Fruit fly (Drosophila melanogaster): Measurements from ENCODE around the gene Ero1L.

The Ero1L gene

dm6 chr3L:4142064-4142463 is 28.1 kb upstream of the Ero1L start, which contains the start of gene CG32260:
Gene CG32260 (plus strand): TSS chr3L:4142364.
- no peak for TF ChIP-seq CG11617 (GFP tag; optimal IDR thresholded peaks at IDR 0.05)

dm6 chr3L:4145229-4145628 is 25.0 kb upstream of the Ero1L start:
- TF ChIP-seq cnc (optimal IDR thresholded peaks at IDR 0.05) (no peak), bab1 (GFP tag; optimal IDR thresholded peaks at IDR 0.05) (no peak), CG7101 (tag; optimal IDR thresholded peaks at IDR 0.05) (no peak), CG12768 (GFP tag; optimal IDR thresholded peaks at IDR 0.05) (no peak), Mnt (GFP tag; optimal IDR thresholded peaks at IDR 0.05) (no peak), toe (GFP tag; optimal IDR thresholded peaks at IDR 0.05) (no peak), ovo (GFP tag; optimal IDR thresholded peaks at IDR 0.05) (no peak), Clk (GFP tag; optimal IDR thresholded peaks at IDR 0.05) (no peak), pad (GFP tag; optimal IDR thresholded peaks at IDR 0.05) (no peak), CG1620 (GFP tag; optimal IDR thresholded peaks at IDR 0.05) (no peak), CG5204 (GFP tag; optimal IDR thresholded peaks at IDR 0.05) (no peak), cic (GFP tag; optimal IDR thresholded peaks at IDR 0.05) (no peak), Crg-1 (GFP tag; optimal IDR thresholded peaks at IDR 0.05) (no peak)

- no peak for TF ChIP-seq ovo (GFP tag; optimal IDR thresholded peaks at IDR 0.05)
- no peak for TF ChIP-seq CG1620 (GFP tag; optimal IDR thresholded peaks at IDR 0.05)
- TF ChIP-seq bab1 (GFP tag; optimal IDR thresholded peaks at IDR 0.05) = no peak
- no peak for TF ChIP-seq toe (GFP tag; optimal IDR thresholded peaks at IDR 0.05)
- TF ChIP-seq Mnt (GFP tag; optimal IDR thresholded peaks at IDR 0.05) = no peak
- TF ChIP-seq cic (GFP tag; optimal IDR thresholded peaks at IDR 0.05) = no peak
- no peak for TF ChIP-seq CG5204 (GFP tag; optimal IDR thresholded peaks at IDR 0.05)
- TF ChIP-seq CG12768 (GFP tag; optimal IDR thresholded peaks at IDR 0.05) = no peak
- no peak for TF ChIP-seq kay (GFP tag; ENCODE audit: borderline replicate concordance)
- no peak for TF ChIP-seq Hr96 (GFP tag; optimal IDR thresholded peaks at IDR 0.05)
Observed at dm6 chr3L:4148406-4148975, 21.7 kb upstream of the Ero1L start, which contains the start of gene CG1299. Gene CG1299 (plus strand): TSS chr3L:4148696.

- TF ChIP-seq Hr96 (GFP tag; optimal IDR thresholded peaks at IDR 0.05) (no peak), CG1620 (GFP tag; optimal IDR thresholded peaks at IDR 0.05) (no peak), pad (GFP tag; optimal IDR thresholded peaks at IDR 0.05) (no peak), cic (GFP tag; optimal IDR thresholded peaks at IDR 0.05) (no peak), CG14711 (tag; optimal IDR thresholded peaks at IDR 0.05) (no peak), CG12768 (GFP tag; optimal IDR thresholded peaks at IDR 0.05) (no peak), Crg-1 (GFP tag; optimal IDR thresholded peaks at IDR 0.05) (no peak), Clk (GFP tag; optimal IDR thresholded peaks at IDR 0.05) (no peak), tj (GFP tag; optimal IDR thresholded peaks at IDR 0.05) (no peak), kay (GFP tag; ENCODE audit: borderline replicate concordance) (no peak), CG33017 (tag; optimal IDR thresholded peaks at IDR 0.05) (no peak), CG11617 (GFP tag; optimal IDR thresholded peaks at IDR 0.05) (no peak), Mnt (GFP tag; optimal IDR thresholded peaks at IDR 0.05) (no peak)
Observed at dm6 chr3L:4157852-4158251, 12.4 kb upstream of the Ero1L start.

dm6 chr3L:4158361-4158760 is 11.8 kb upstream of the Ero1L start:
- TF ChIP-seq CG7045 (GFP tag; optimal IDR thresholded peaks at IDR 0.05) (no peak), bab1 (GFP tag; optimal IDR thresholded peaks at IDR 0.05) (no peak), ovo (GFP tag; optimal IDR thresholded peaks at IDR 0.05) (no peak), Hr96 (GFP tag; optimal IDR thresholded peaks at IDR 0.05) (no peak), CG14711 (tag; optimal IDR thresholded peaks at IDR 0.05) (no peak), CG33017 (tag; optimal IDR thresholded peaks at IDR 0.05) (no peak), tj (GFP tag; optimal IDR thresholded peaks at IDR 0.05) (no peak), CG7101 (tag; optimal IDR thresholded peaks at IDR 0.05) (no peak)

dm6 chr3L:4159264-4159663 is 10.9 kb upstream of the Ero1L start:
- no peak for TF ChIP-seq CG7045 (GFP tag; optimal IDR thresholded peaks at IDR 0.05)
- no peak for TF ChIP-seq CG11617 (GFP tag; optimal IDR thresholded peaks at IDR 0.05)
- TF ChIP-seq CG7101 (tag; optimal IDR thresholded peaks at IDR 0.05) = no peak
- no peak for TF ChIP-seq tj (GFP tag; optimal IDR thresholded peaks at IDR 0.05)
- no peak for TF ChIP-seq toe (GFP tag; optimal IDR thresholded peaks at IDR 0.05)
- TF ChIP-seq cic (GFP tag; optimal IDR thresholded peaks at IDR 0.05) = no peak
- TF ChIP-seq Clk (GFP tag; optimal IDR thresholded peaks at IDR 0.05) = no peak
- no peak for TF ChIP-seq Crg-1 (GFP tag; optimal IDR thresholded peaks at IDR 0.05)
- TF ChIP-seq CG33017 (tag; optimal IDR thresholded peaks at IDR 0.05) = no peak
- no peak for TF ChIP-seq Hr96 (GFP tag; optimal IDR thresholded peaks at IDR 0.05)
- no peak for TF ChIP-seq Mnt (GFP tag; optimal IDR thresholded peaks at IDR 0.05)
- no peak for TF ChIP-seq pad (GFP tag; optimal IDR thresholded peaks at IDR 0.05)
- TF ChIP-seq CG14711 (tag; optimal IDR thresholded peaks at IDR 0.05) = no peak
- TF ChIP-seq kay (GFP tag; ENCODE audit: borderline replicate concordance) = no peak
- TF ChIP-seq cnc (optimal IDR thresholded peaks at IDR 0.05) = no peak
- no peak for TF ChIP-seq bab1 (GFP tag; optimal IDR thresholded peaks at IDR 0.05)
- no peak for TF ChIP-seq CG1620 (GFP tag; optimal IDR thresholded peaks at IDR 0.05)
- no peak for TF ChIP-seq ovo (GFP tag; optimal IDR thresholded peaks at IDR 0.05)
- TF ChIP-seq CG5204 (GFP tag; optimal IDR thresholded peaks at IDR 0.05) = no peak
- TF ChIP-seq CG12768 (GFP tag; optimal IDR thresholded peaks at IDR 0.05) = no peak

dm6 chr3L:4160926-4161325 is 9.3 kb upstream of the Ero1L start, which contains the start of gene nab:
Gene nab (minus strand): TSS chr3L:4160932.
- TF ChIP-seq Crg-1 (GFP tag; optimal IDR thresholded peaks at IDR 0.05) = no peak
- no peak for TF ChIP-seq Mnt (GFP tag; optimal IDR thresholded peaks at IDR 0.05)
- TF ChIP-seq CG5204 (GFP tag; optimal IDR thresholded peaks at IDR 0.05) = no peak
- no peak for TF ChIP-seq CG7045 (GFP tag; optimal IDR thresholded peaks at IDR 0.05)
- no peak for TF ChIP-seq CG7101 (tag; optimal IDR thresholded peaks at IDR 0.05)
- no peak for TF ChIP-seq tj (GFP tag; optimal IDR thresholded peaks at IDR 0.05)

Data from whole organism, adult.